Fruit fly (Drosophila melanogaster) whole organism, embryonic: Measurements from ENCODE around the gene Tet.

Source experiments
- ATbp ChIP-seq: fragments of 200-800 bp; sonication (Bioruptor generic); optimal IDR thresholded peaks from 2 replicates; lab custom pipeline; 2017; ENCODE audit warnings: missing biosample characterization, mild to moderate bottlenecking, missing genetic modification characterization, missing genetic modification reagents
- Abd-B ChIP-seq: fragments of 200-800 bp; sonication (Bioruptor generic); optimal IDR thresholded peaks from 2 replicates; lab custom pipeline; 2018; ENCODE audit warnings: missing biosample characterization, mild to moderate bottlenecking, missing genetic modification characterization, moderate library complexity
- Adf1 ChIP-seq: fragments of 200-800 bp; sonication (Bioruptor generic); IDR thresholded peaks from 2 replicates; pipeline ENCODE4 v1.3.6; 2022; ENCODE audit warnings: missing biosample characterization, missing genetic modification characterization
- Atf-2 ChIP-seq: fragments of 200-800 bp; sonication (Bioruptor generic); optimal IDR thresholded peaks from 2 replicates; lab custom pipeline; 2016; ENCODE audit warnings: missing biosample characterization, missing genetic modification characterization
- Bteb2 ChIP-seq: fragments of 200-800 bp; sonication (Bioruptor generic); optimal IDR thresholded peaks from 2 replicates; lab custom pipeline; 2016; ENCODE audit warnings: missing biosample characterization, missing genetic modification characterization
- CG10147 ChIP-seq: fragments of 200-800 bp; sonication (Bioruptor generic); optimal IDR thresholded peaks from 2 replicates; lab custom pipeline; 2019; ENCODE audit warnings: missing biosample characterization, mild to moderate bottlenecking, missing genetic modification characterization, moderate library complexity
- CG10431 ChIP-seq: fragments of 200-800 bp; sonication (Bioruptor generic); optimal IDR thresholded peaks from 3 replicates; lab custom pipeline; 2018; ENCODE audit warnings: missing biosample characterization, mild to moderate bottlenecking, missing genetic modification characterization
- CG10462 ChIP-seq: fragments of 200-800 bp; sonication (Bioruptor generic); optimal IDR thresholded peaks from 2 replicates; lab custom pipeline; 2016; ENCODE audit warnings: missing biosample characterization, missing genetic modification characterization
- CG11560 ChIP-seq: fragments of 200-800 bp; sonication (Bioruptor generic); IDR thresholded peaks from 3 replicates; pipeline ENCODE4 v1.3.6; 2022; ENCODE audit warnings: missing biosample characterization, missing genetic modification characterization
- CG1529 ChIP-seq: fragments of 200-800 bp; sonication (Bioruptor generic); optimal IDR thresholded peaks from 3 replicates; lab custom pipeline; 2018; ENCODE audit warnings: missing biosample characterization, missing genetic modification characterization
- CG15479 ChIP-seq: fragments of 200-800 bp; sonication (Bioruptor generic); optimal IDR thresholded peaks from 3 replicates; lab custom pipeline; 2019; ENCODE audit warnings: missing biosample characterization, mild to moderate bottlenecking, missing genetic modification characterization, moderate library complexity
- CG1603 ChIP-seq: fragments of 200-800 bp; sonication (Bioruptor generic); optimal IDR thresholded peaks from 2 replicates; lab custom pipeline; 2019; ENCODE audit warnings: missing biosample characterization, mild to moderate bottlenecking, missing genetic modification characterization, moderate library complexity
- CG1832 ChIP-seq: fragments of 200-800 bp; sonication (Bioruptor generic); optimal IDR thresholded peaks from 2 replicates; lab custom pipeline; 2017; ENCODE audit warnings: missing biosample characterization, mild to moderate bottlenecking, missing genetic modification characterization, inconsistent platforms
- CG18619 ChIP-seq: fragments of 200-800 bp; sonication (Bioruptor generic); optimal IDR thresholded peaks from 3 replicates; lab custom pipeline; 2017; ENCODE audit warnings: missing biosample characterization, mild to moderate bottlenecking, missing genetic modification characterization
- CG2120 ChIP-seq: fragments of 200-800 bp; sonication (Bioruptor generic); optimal IDR thresholded peaks from 3 replicates; lab custom pipeline; 2016; ENCODE audit warnings: missing biosample characterization, missing genetic modification characterization
- CG2712 ChIP-seq: fragments of 200-800 bp; optimal IDR thresholded peaks from 3 replicates; lab custom pipeline; 2019; ENCODE audit warnings: missing biosample characterization, mild to moderate bottlenecking, missing genetic modification characterization, moderate library complexity
- CG32532 ChIP-seq: fragments of 200-800 bp; sonication (Bioruptor generic); IDR thresholded peaks from 2 replicates; pipeline ENCODE4 v1.3.6; 2022; ENCODE audit warnings: missing biosample characterization, missing genetic modification characterization
- CG3838 ChIP-seq: fragments of 200-800 bp; sonication (Bioruptor generic); optimal IDR thresholded peaks from 3 replicates; lab custom pipeline; 2016; ENCODE audit warnings: missing biosample characterization, missing genetic modification characterization
- CG3847 ChIP-seq: fragments of 200-800 bp; sonication (Bioruptor generic); IDR thresholded peaks from 2 replicates; pipeline ENCODE4 v1.3.6; 2022; ENCODE audit warnings: missing biosample characterization, missing genetic modification characterization
- CG42726 ChIP-seq: fragments of 200-800 bp; sonication (Bioruptor generic); IDR thresholded peaks from 2 replicates; pipeline ENCODE4 v1.3.6; 2022; ENCODE audit warnings: missing biosample characterization, missing genetic modification characterization; ENCODE audit not compliant: partially characterized antibody
- CG6689 ChIP-seq: fragments of 200-800 bp; sonication (Bioruptor generic); IDR thresholded peaks from 2 replicates; pipeline ENCODE4 v1.3.6; 2022; ENCODE audit warnings: missing biosample characterization, missing genetic modification characterization
- CG8388 ChIP-seq: fragments of 200-800 bp; sonication (Bioruptor generic); optimal IDR thresholded peaks from 2 replicates; lab custom pipeline; 2019; ENCODE audit warnings: missing biosample characterization, mild to moderate bottlenecking, missing genetic modification characterization, moderate library complexity
- CG9437 ChIP-seq: fragments of 200-800 bp; sonication (Bioruptor generic); optimal IDR thresholded peaks from 2 replicates; lab custom pipeline; 2018; ENCODE audit warnings: missing biosample characterization, mild to moderate bottlenecking, missing genetic modification characterization
- Dll ChIP-seq: fragments of 200-800 bp; sonication (Bioruptor generic); IDR thresholded peaks from 4 replicates; pipeline ENCODE4 v1.3.6; 2022; ENCODE audit warnings: missing biosample characterization, missing genetic modification characterization; ENCODE audit not compliant: partially characterized antibody
- E2f2 ChIP-seq: fragments of 200-800 bp; sonication (Bioruptor generic); IDR thresholded peaks from 2 replicates; pipeline ENCODE4 v1.3.6; 2022; ENCODE audit warnings: missing biosample characterization, missing genetic modification characterization
- Ets65A ChIP-seq: fragments of 200-800 bp; sonication (Bioruptor generic); peaks from one replicate; lab custom pipeline; 2016; ENCODE audit warnings: missing biosample characterization, missing genetic modification characterization
- Fer2 ChIP-seq: fragments of 200-800 bp; sonication (Bioruptor generic); optimal IDR thresholded peaks from 2 replicates; lab custom pipeline; 2018; ENCODE audit warnings: missing biosample characterization, mild to moderate bottlenecking, missing genetic modification characterization, moderate library complexity
- Med ChIP-seq: fragments of 200-800 bp; sonication (Bioruptor generic); peaks from one replicate; lab custom pipeline; 2016; ENCODE audit warnings: missing biosample characterization, missing genetic modification characterization, mild to moderate bottlenecking, inconsistent platforms, moderate library complexity
- Mes4 ChIP-seq: fragments of 200-800 bp; sonication (Bioruptor generic); optimal IDR thresholded peaks from 2 replicates; lab custom pipeline; 2016; ENCODE audit warnings: missing biosample characterization, missing genetic modification characterization
- NC2α ChIP-seq: fragments of 200-800 bp; sonication (Bioruptor generic); optimal IDR thresholded peaks from 2 replicates; lab custom pipeline; 2016; ENCODE audit warnings: missing biosample characterization, missing genetic modification characterization
- NFAT ChIP-seq: fragments of 200-800 bp; sonication (Bioruptor generic); IDR thresholded peaks from 2 replicates; pipeline ENCODE4 v1.3.6; 2022; ENCODE audit warnings: missing biosample characterization, missing genetic modification characterization
- Spps ChIP-seq: fragments of 200-800 bp; sonication (Bioruptor generic); optimal IDR thresholded peaks from 2 replicates; lab custom pipeline; 2018; ENCODE audit warnings: missing biosample characterization, mild to moderate bottlenecking, missing genetic modification characterization
- ato ChIP-seq: fragments of 200-800 bp; sonication (Bioruptor generic); IDR thresholded peaks from 2 replicates; pipeline ENCODE4 v1.3.6; 2022; ENCODE audit warnings: missing biosample characterization, missing genetic modification characterization; ENCODE audit not compliant: partially characterized antibody
- chm ChIP-seq: fragments of 200-800 bp; sonication (Bioruptor generic); IDR thresholded peaks from 2 replicates; pipeline ENCODE4 v1.3.6; 2022; ENCODE audit warnings: missing biosample characterization, missing genetic modification characterization
- exex ChIP-seq: fragments of 200-800 bp; sonication (Bioruptor generic); optimal IDR thresholded peaks from 4 replicates; lab custom pipeline; 2018; ENCODE audit warnings: missing biosample characterization, mild to moderate bottlenecking, missing genetic modification characterization, moderate library complexity
- her ChIP-seq: fragments of 200-800 bp; sonication (Bioruptor generic); optimal IDR thresholded peaks from 2 replicates; lab custom pipeline; 2016; ENCODE audit warnings: missing biosample characterization, missing genetic modification characterization
- jigr1 ChIP-seq: fragments of 200-800 bp; sonication (Bioruptor generic); IDR thresholded peaks from 3 replicates; pipeline ENCODE4 v1.3.6; 2022; ENCODE audit warnings: missing biosample characterization, missing genetic modification characterization
- jumu ChIP-seq: fragments of 200-800 bp; sonication (Bioruptor generic); optimal IDR thresholded peaks from 3 replicates; lab custom pipeline; 2016; ENCODE audit warnings: missing biosample characterization, missing genetic modification characterization
- lbe ChIP-seq: fragments of 200-800 bp; sonication (Bioruptor generic); optimal IDR thresholded peaks from 2 replicates; lab custom pipeline; 2016; ENCODE audit warnings: missing biosample characterization, mild to moderate bottlenecking, missing genetic modification characterization
- org-1 ChIP-seq: fragments of 200-800 bp; sonication (Bioruptor generic); optimal IDR thresholded peaks from 2 replicates; lab custom pipeline; 2017; ENCODE audit warnings: missing biosample characterization, missing genetic modification characterization
- pb ChIP-seq: fragments of 200-800 bp; sonication (Bioruptor generic); optimal IDR thresholded peaks from 3 replicates; lab custom pipeline; 2016; ENCODE audit warnings: missing biosample characterization, missing genetic modification characterization
- peb ChIP-seq: fragments of 200-800 bp; sonication (Bioruptor generic); IDR thresholded peaks from 2 replicates; pipeline ENCODE4 v1.3.6; 2022; ENCODE audit warnings: missing biosample characterization, missing genetic modification characterization
- prd ChIP-seq, 3 experiments: fragments of >200 bp in 2 of 3; fragments of 200-800 bp in 1 of 3; sonication (Bioruptor generic) in 1 of 3; optimal IDR thresholded peaks in 2 of 3; IDR thresholded peaks in 1 of 3; 2 replicates in 2 of 3; 3 replicates in 1 of 3; pipeline versions ENCODE4 v1.3.6 to Lab custom; 2017 to 2022; ENCODE audit warnings: missing biosample characterization in 1 of 3, missing genetic modification characterization in 1 of 3
- ro ChIP-seq: fragments of 200-800 bp; sonication (Bioruptor generic); IDR thresholded peaks from 2 replicates; pipeline ENCODE4 v1.3.6; 2022; ENCODE audit warnings: missing biosample characterization, missing genetic modification characterization
- salm ChIP-seq: fragments of 200-800 bp; sonication (Bioruptor generic); optimal IDR thresholded peaks from 2 replicates; lab custom pipeline; 2018; ENCODE audit warnings: missing biosample characterization, mild to moderate bottlenecking, missing genetic modification characterization
- sd ChIP-seq: fragments of 200-800 bp; sonication (Bioruptor generic); optimal IDR thresholded peaks from 3 replicates; lab custom pipeline; 2018; ENCODE audit warnings: missing biosample characterization, mild to moderate bottlenecking, missing genetic modification characterization, moderate library complexity
- sens-2 ChIP-seq: fragments of 200-800 bp; sonication (Bioruptor generic); IDR thresholded peaks from 2 replicates; pipeline ENCODE4 v1.3.6; 2022; ENCODE audit warnings: missing biosample characterization, missing genetic modification characterization
- sim ChIP-seq: fragments of 200-800 bp; sonication (Bioruptor generic); IDR thresholded peaks from 2 replicates; pipeline ENCODE4 v1.3.6; 2022; ENCODE audit warnings: missing biosample characterization, missing genetic modification characterization
- so ChIP-seq: fragments of 200-800 bp; sonication (Bioruptor generic); IDR thresholded peaks from 3 replicates; pipeline ENCODE4 v1.3.6; 2022; ENCODE audit warnings: missing biosample characterization, missing genetic modification characterization
- tx ChIP-seq: fragments of 200-800 bp; sonication (Bioruptor generic); optimal IDR thresholded peaks from 2 replicates; lab custom pipeline; 2016; ENCODE audit warnings: missing biosample characterization, missing genetic modification characterization
- unpg ChIP-seq: fragments of 200-800 bp; sonication (Bioruptor generic); optimal IDR thresholded peaks from 3 replicates; lab custom pipeline; 2018; ENCODE audit warnings: missing biosample characterization, mild to moderate bottlenecking, missing genetic modification characterization, moderate library complexity

Tet gene

DNA sequence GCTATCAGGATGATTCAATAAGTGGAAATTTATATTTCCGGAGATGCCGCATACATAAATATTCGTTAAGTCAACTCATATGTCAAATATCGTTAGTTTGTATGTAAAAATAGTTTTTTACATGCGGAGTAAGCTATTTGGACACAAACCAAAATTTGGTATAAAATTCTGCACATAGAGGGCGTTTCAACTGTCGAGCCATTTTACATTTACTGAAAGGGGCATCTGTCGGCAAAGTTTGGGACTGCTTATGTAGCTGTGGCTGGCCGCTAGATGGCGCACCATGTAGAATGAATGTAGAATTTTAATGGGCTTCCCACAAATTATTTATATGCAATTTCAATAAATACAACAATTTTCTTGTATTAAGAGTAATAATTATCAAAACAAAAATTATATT lies 27.2 kb downstream of the Tet start (continued):
- TF ChIP-seq jigr1 = no peak
- TF ChIP-seq salm (tag; lab: Kevin White, UChicago) = no peak
- no peak for TF ChIP-seq Fer2 (tag; lab: Kevin White, UChicago)
- no peak for TF ChIP-seq CG9437 (GFP tag; lab: Kevin White, UChicago)
- peak; percentile 85 for TF ChIP-seq CG32532 (GFP tag; lab: Robert Waterston, UW)
- peak; percentile 33 for TF ChIP-seq Bteb2 (GFP tag; lab: Kevin White, UChicago)
- TF ChIP-seq Med = peak; percentile 96
- no peak for TF ChIP-seq CG10431 (GFP tag; lab: Kevin White, UChicago)
- TF ChIP-seq ato (GFP tag; lab: Robert Waterston, UW) = no peak
- TF ChIP-seq unpg (GFP tag; lab: Kevin White, UChicago) = peak; percentile 39
- no peak for TF ChIP-seq sim (GFP tag; lab: Robert Waterston, UW)
- peak; percentile 71 for TF ChIP-seq CG3847
- peak; percentile 69 for TF ChIP-seq NC2α (GFP tag; lab: Kevin White, UChicago)
- peak; percentile 34; the same call in 1 of the 2 replicates for TF ChIP-seq E2f2
- no peak for TF ChIP-seq sens-2 (GFP tag; lab: Robert Waterston, UW)
- TF ChIP-seq sd (tag; lab: Kevin White, UChicago) = peak; percentile 46
- TF ChIP-seq Atf-2 (GFP tag; lab: Kevin White, UChicago) = peak; percentile 66
- peak; percentile 93 for TF ChIP-seq CG42726 (GFP tag; lab: Robert Waterston, UW)
- TF ChIP-seq chm (GFP tag; lab: Robert Waterston, UW) = no peak; the same call in 1 of the 2 replicates
- TF ChIP-seq CG8388 (GFP tag; lab: Kevin White, UChicago) = no peak
- TF ChIP-seq CG6689 (GFP tag; lab: Robert Waterston, UW) = no peak
- TF ChIP-seq jumu = peak; percentile 65
- no peak for TF ChIP-seq CG1529 (GFP tag; lab: Kevin White, UChicago)
- TF ChIP-seq her (GFP tag; lab: Kevin White, UChicago) = peak; percentile 57
- TF ChIP-seq Abd-B (GFP tag; lab: Kevin White, UChicago) = peak; percentile 75
- no peak for TF ChIP-seq so
- no peak for TF ChIP-seq CG3838
- no peak; the same call in 1 of the 2 replicates for TF ChIP-seq ro
- peak; percentile 79 for TF ChIP-seq CG1603 (tag; lab: Kevin White, UChicago)
- TF ChIP-seq exex (tag; lab: Kevin White, UChicago) = no peak
- peak; percentile 91 for TF ChIP-seq NFAT (GFP tag; lab: Robert Waterston, UW)
- TF ChIP-seq CG10462 (GFP tag; lab: Kevin White, UChicago) = peak; percentile 23
- peak; percentile 36 for TF ChIP-seq Mes4 (GFP tag; lab: Kevin White, UChicago)
- TF ChIP-seq CG18619 = peak; percentile 32
- TF ChIP-seq CG2712 (tag; lab: Kevin White, UChicago) = peak; percentile 74
- no peak for TF ChIP-seq lbe (GFP tag; lab: Kevin White, UChicago)
- no peak for TF ChIP-seq CG15479 (GFP tag; lab: Kevin White, UChicago)
- TF ChIP-seq org-1 = no peak
- no peak for TF ChIP-seq Spps
- TF ChIP-seq CG2120 = peak; percentile 73
- no peak for TF ChIP-seq Dll (GFP tag; lab: Robert Waterston, UW)
- no peak for TF ChIP-seq CG1832 (GFP tag; lab: Kevin White, UChicago)
- peak; percentile 56; the same call in 2 of the 3 replicates for TF ChIP-seq CG11560 (tag; lab: Robert Waterston, UW)
- peak; percentile 97 for TF ChIP-seq Ets65A
- peak; percentile 44 for TF ChIP-seq pb (GFP tag; lab: Kevin White, UChicago)
- no peak for TF ChIP-seq prd (optimal IDR thresholded peaks at IDR 0.05; lab: Kevin White, UChicago)
- TF ChIP-seq prd (GFP tag; IDR thresholded peaks at IDR 0.05; lab: Robert Waterston, UW) = peak; percentile 72; the same call in 2 of the 3 replicates
- peak; percentile 16; the same call in 1 of the 2 replicates for TF ChIP-seq Adf1 (GFP tag; lab: Robert Waterston, UW)
- TF ChIP-seq CG10147 (GFP tag; lab: Kevin White, UChicago) = no peak
- TF ChIP-seq ATbp (GFP tag; lab: Kevin White, UChicago) = no peak
- TF ChIP-seq peb (GFP tag; lab: Robert Waterston, UW) = 0 out of 2 replicates have a peak, but pooled peaks have one; percentile 36
- peak; percentile 50 for TF ChIP-seq tx (GFP tag; lab: Kevin White, UChicago)
